Fruit fly (Drosophila melanogaster): Measurements from ENCODE around the gene CG3337.

dm6 chr3R:21181957-21182356, 41.4 kb downstream of the CG3337 start:
- TF ChIP-seq fd85E (GFP tag; optimal IDR thresholded peaks at IDR 0.05) (no peak), Ets96B (tag; optimal IDR thresholded peaks at IDR 0.05) (no peak), Sox102F (GFP tag; optimal IDR thresholded peaks at IDR 0.05) (no peak), CG32006 (GFP tag; optimal IDR thresholded peaks at IDR 0.05) (no peak), CG6276 (GFP tag; optimal IDR thresholded peaks at IDR 0.05) (no peak), Gug (GFP tag; IDR thresholded peaks at IDR 0.05) (no peak), CG11294 (GFP tag; IDR thresholded peaks at IDR 0.05) (no peak), CG9139 (GFP tag; optimal IDR thresholded peaks at IDR 0.05) (no peak), acj6 (GFP tag; optimal IDR thresholded peaks at IDR 0.05) (no peak), CG6854 (GFP tag; optimal IDR thresholded peaks at IDR 0.05) (no peak)
